Fruit fly (Drosophila melanogaster) whole organism, wandering third instar larva: ENCODE data around the gene Ork1.

Experiments
- Abd-B ChIP-seq: fragments of >200 bp; optimal IDR thresholded peaks from 2 replicates; lab custom pipeline; 2017; ENCODE audit warnings: missing biosample characterization, missing genetic modification characterization
- CrebA ChIP-seq: fragments of 200-800 bp; sonication (Bioruptor generic); optimal IDR thresholded peaks from 2 replicates; lab custom pipeline; 2016; ENCODE audit warnings: missing biosample characterization, mild to moderate bottlenecking, missing genetic modification characterization, borderline replicate concordance
- Dfd ChIP-seq: fragments of >200 bp; optimal IDR thresholded peaks from 2 replicates; lab custom pipeline; 2017; ENCODE audit warnings: missing biosample characterization, missing genetic modification characterization
- Dif ChIP-seq: fragments of 200-275, 200-300 bp; sonication (Bioruptor generic); optimal IDR thresholded peaks from 2 replicates; lab custom pipeline; 2018; ENCODE audit warnings: missing biosample characterization, missing genetic modification characterization; ENCODE audit not compliant: partially characterized antibody
- GATAd ChIP-seq: sonication (Bioruptor generic); optimal IDR thresholded peaks from 2 replicates; lab custom pipeline; 2016; ENCODE audit warnings: missing biosample characterization, missing genetic modification characterization
- HLH106 ChIP-seq: fragments of 200-800 bp; optimal IDR thresholded peaks from 3 replicates; lab custom pipeline; 2019; ENCODE audit warnings: missing biosample characterization, mild to moderate bottlenecking, missing genetic modification characterization, moderate library complexity
- Hnf4 ChIP-seq: fragments of 200-800 bp; sonication (Bioruptor generic); optimal IDR thresholded peaks from 2 replicates; lab custom pipeline; 2016; ENCODE audit warnings: missing biosample characterization, mild to moderate bottlenecking, missing genetic modification characterization
- Hr78 ChIP-seq: fragments of >200 bp; optimal IDR thresholded peaks from 2 replicates; lab custom pipeline; 2017; ENCODE audit warnings: missing biosample characterization, missing genetic modification characterization
- Hr83 ChIP-seq: fragments of 200-300 bp; sonication (Bioruptor generic); optimal IDR thresholded peaks from 2 replicates; lab custom pipeline; 2016; ENCODE audit warnings: missing biosample characterization, mild to moderate bottlenecking, missing genetic modification characterization, moderate library complexity; ENCODE audit not compliant: poor library complexity, severe bottlenecking
- Jra ChIP-seq: sonication (Bioruptor generic); optimal IDR thresholded peaks from 2 replicates; lab custom pipeline; 2016; ENCODE audit warnings: missing biosample characterization, missing genetic modification characterization
- Mio ChIP-seq: sonication (Bioruptor generic); optimal IDR thresholded peaks from 2 replicates; lab custom pipeline; 2016; ENCODE audit warnings: missing biosample characterization, missing genetic modification characterization
- Myc ChIP-seq: fragments of >200 bp; optimal IDR thresholded peaks from 2 replicates; lab custom pipeline; 2017
- N ChIP-seq: fragments of >200 bp; optimal IDR thresholded peaks from 2 replicates; lab custom pipeline; 2018; ENCODE audit warnings: missing biosample characterization, missing external identifiers, missing genetic modification characterization
- OdsH ChIP-seq: fragments of 200-800 bp; sonication (Bioruptor generic); optimal IDR thresholded peaks from 2 replicates; lab custom pipeline; 2016; ENCODE audit warnings: missing biosample characterization, mild to moderate bottlenecking, missing genetic modification characterization
- Rel ChIP-seq, 2 experiments: fragments of 200-800 bp; sonication (Bioruptor generic) in 1 of 2; optimal IDR thresholded peaks; 2 replicates in 1 of 2; 3 replicates in 1 of 2; lab custom pipeline; 2016 to 2019; ENCODE audit warnings: mild to moderate bottlenecking in 2 of 2, missing biosample characterization in 2 of 2, missing genetic modification characterization in 2 of 2, moderate library complexity in 1 of 2
- Sp1 ChIP-seq: fragments of 200-800 bp; sonication (Bioruptor generic); optimal IDR thresholded peaks from 3 replicates; lab custom pipeline; 2019; ENCODE audit warnings: missing biosample characterization, mild to moderate bottlenecking, missing genetic modification characterization, moderate library complexity
- Vsx2 ChIP-seq: fragments of 200-300, 225-300 bp; sonication (Bioruptor generic); optimal IDR thresholded peaks from 2 replicates; lab custom pipeline; 2018; ENCODE audit warnings: missing biosample characterization, missing genetic modification characterization; ENCODE audit not compliant: partially characterized antibody
- br ChIP-seq: fragments of 200-800 bp; sonication (Bioruptor generic); optimal IDR thresholded peaks from 2 replicates; lab custom pipeline; 2016; ENCODE audit warnings: missing biosample characterization, missing genetic modification characterization
- brk ChIP-seq: fragments of 200-800 bp; sonication (Bioruptor generic); optimal IDR thresholded peaks from 2 replicates; lab custom pipeline; 2016; ENCODE audit warnings: missing biosample characterization, mild to moderate bottlenecking, missing genetic modification characterization
- dl ChIP-seq, 2 experiments: fragments of 175-275, 200-275 bp in 1 of 2; fragments of 200-275 bp in 1 of 2; sonication (Bioruptor generic); optimal IDR thresholded peaks; lab custom pipeline; 2018; ENCODE audit warnings: mild to moderate bottlenecking in 2 of 2, missing biosample characterization in 2 of 2, missing genetic modification characterization in 2 of 2, moderate library complexity in 2 of 2; ENCODE audit not compliant: partially characterized antibody in 2 of 2, insufficient read depth in 1 of 2
- dmrt93B ChIP-seq: fragments of 200-800 bp; sonication (Bioruptor generic); optimal IDR thresholded peaks from 2 replicates; lab custom pipeline; 2018; ENCODE audit warnings: missing biosample characterization, mild to moderate bottlenecking, missing genetic modification characterization
- dsf ChIP-seq: sonication (Bioruptor generic); optimal IDR thresholded peaks from 2 replicates; lab custom pipeline; 2016; ENCODE audit warnings: missing biosample characterization, missing genetic modification characterization, borderline replicate concordance
- ey ChIP-seq: fragments of 200-800 bp; sonication (Bioruptor generic); optimal IDR thresholded peaks from 2 replicates; lab custom pipeline; 2016; ENCODE audit warnings: missing biosample characterization, missing genetic modification characterization
- foxo ChIP-seq, 2 experiments: fragments of 200-800 bp; sonication (Bioruptor generic); optimal IDR thresholded peaks; 2 replicates in 1 of 2; 3 replicates in 1 of 2; lab custom pipeline; 2016 to 2017; ENCODE audit warnings: missing biosample characterization in 2 of 2, missing genetic modification characterization in 2 of 2
- fru ChIP-seq: fragments of 200-800 bp; sonication (Bioruptor generic); optimal IDR thresholded peaks from 3 replicates; lab custom pipeline; 2016; ENCODE audit warnings: missing biosample characterization, mild to moderate bottlenecking, missing genetic modification characterization
- h ChIP-seq: fragments of 200-800 bp; sonication (Bioruptor generic); optimal IDR thresholded peaks from 3 replicates; lab custom pipeline; 2016; ENCODE audit warnings: missing biosample characterization, mild to moderate bottlenecking, missing genetic modification characterization
- jim ChIP-seq: fragments of 175-275, 200-325 bp; sonication (Bioruptor generic); optimal IDR thresholded peaks from 2 replicates; lab custom pipeline; 2016; ENCODE audit warnings: missing biosample characterization, mild to moderate bottlenecking, missing genetic modification characterization
- lola ChIP-seq: fragments of >200 bp; optimal IDR thresholded peaks from 2 replicates; lab custom pipeline; 2017; ENCODE audit warnings: missing biosample characterization, missing genetic modification characterization
- pan ChIP-seq: fragments of >200 bp; optimal IDR thresholded peaks from 2 replicates; lab custom pipeline; 2017
- psq ChIP-seq: fragments of 200-800 bp; sonication (Bioruptor generic); optimal IDR thresholded peaks from 3 replicates; lab custom pipeline; 2017; ENCODE audit warnings: missing biosample characterization, mild to moderate bottlenecking, missing genetic modification characterization, moderate library complexity
- rgr ChIP-seq: fragments of 200-800 bp; sonication (Bioruptor generic); optimal IDR thresholded peaks from 3 replicates; lab custom pipeline; 2016; ENCODE audit warnings: missing biosample characterization, mild to moderate bottlenecking, missing genetic modification characterization
- sage ChIP-seq: fragments of 200-800 bp; sonication (Bioruptor generic); optimal IDR thresholded peaks from 2 replicates; lab custom pipeline; 2016; ENCODE audit warnings: missing biosample characterization, mild to moderate bottlenecking, missing genetic modification characterization
- sv ChIP-seq: fragments of 200-800 bp; sonication (Bioruptor generic); optimal IDR thresholded peaks from 3 replicates; lab custom pipeline; 2016; ENCODE audit warnings: missing biosample characterization, missing genetic modification characterization
- tai ChIP-seq: sonication (Bioruptor generic); optimal IDR thresholded peaks from 2 replicates; lab custom pipeline; 2016; ENCODE audit warnings: missing biosample characterization, missing genetic modification characterization
- usp ChIP-seq: fragments of >200 bp; optimal IDR thresholded peaks from 2 replicates; lab custom pipeline; 2017; ENCODE audit warnings: missing biosample characterization, missing genetic modification characterization
- woc ChIP-seq: sonication (Bioruptor generic); optimal IDR thresholded peaks from 2 replicates; lab custom pipeline; 2016; ENCODE audit warnings: missing biosample characterization, mild to moderate bottlenecking, missing genetic modification characterization

Ork1 gene

dm6 chrX:10893208-10893607 lies 2.2 kb upstream of the Ork1 start (continued):
- TF ChIP-seq N (GFP tag; lab: Kevin White, UChicago) (no peak), Abd-B (GFP tag; lab: Kevin White, UChicago) (no peak), dl (GFP tag; optimal IDR thresholded peaks at IDR 0.05; lab: Kevin White, UChicago; ENCODE audit: insufficient read depth in 1 of 2, partially characterized antibody in 2 of 2) (no peak), fru (peak; percentile 20), HLH106 (tag; lab: Kevin White, UChicago) (no peak), Rel (GFP tag; optimal IDR thresholded peaks at IDR 0.05; lab: Kevin White, UChicago) (no peak), Rel (tag; optimal IDR thresholded peaks at IDR 0.05; lab: Kevin White, UChicago) (peak; percentile 3), brk (GFP tag; lab: Kevin White, UChicago) (no peak), usp (no peak), tai (GFP tag; lab: Kevin White, UChicago) (no peak)

- TF ChIP-seq sv (GFP tag; lab: Kevin White, UChicago) (no peak), Hr83 (no peak), Abd-B (GFP tag; lab: Kevin White, UChicago) (no peak), h (GFP tag; lab: Kevin White, UChicago) (peak; percentile 17), Sp1 (GFP tag; lab: Kevin White, UChicago) (no peak), CrebA (GFP tag; lab: Kevin White, UChicago) (no peak), foxo (GFP tag; optimal IDR thresholded peaks at IDR 0.05; lab: Kevin White, UChicago) (peak in 1 of 2 experiments; percentile 34), fru (peak; percentile 34), woc (GFP tag; lab: Kevin White, UChicago) (no peak), dl (GFP tag; optimal IDR thresholded peaks at IDR 0.05; lab: Kevin White, UChicago; ENCODE audit: insufficient read depth in 1 of 2, partially characterized antibody in 2 of 2) (no peak), HLH106 (tag; lab: Kevin White, UChicago) (no peak), rgr (GFP tag; lab: Kevin White, UChicago) (peak; percentile 53), Hnf4 (no peak), Hr78 (GFP tag; lab: Kevin White, UChicago) (no peak), Dif (no peak), dsf (no peak), Vsx2 (GFP tag; lab: Kevin White, UChicago) (no peak), lola (GFP tag; lab: Kevin White, UChicago) (no peak), tai (GFP tag; lab: Kevin White, UChicago) (no peak), dmrt93B (GFP tag; lab: Kevin White, UChicago) (no peak), br (no peak), OdsH (peak; percentile 26), jim (GFP tag; lab: Kevin White, UChicago) (no peak), N (GFP tag; lab: Kevin White, UChicago) (no peak), pan (lab: Kevin White, UChicago) (no peak), usp (no peak), ey (GFP tag; lab: Kevin White, UChicago) (peak; percentile 35), Jra (no peak), Mio (no peak), brk (GFP tag; lab: Kevin White, UChicago) (no peak), Dfd (no peak), sage (no peak), Rel (GFP tag; optimal IDR thresholded peaks at IDR 0.05; lab: Kevin White, UChicago) (no peak), Rel (tag; optimal IDR thresholded peaks at IDR 0.05; lab: Kevin White, UChicago) (peak; percentile 96), psq (no peak)
These were observed 964 bp downstream of the Ork1 start for dm6 chrX:10889955-10890617.

- no peak for TF ChIP-seq GATAd (GFP tag; lab: Kevin White, UChicago)
- TF ChIP-seq Rel (GFP tag; optimal IDR thresholded peaks at IDR 0.05; lab: Kevin White, UChicago) = no peak
- TF ChIP-seq Rel (tag; optimal IDR thresholded peaks at IDR 0.05; lab: Kevin White, UChicago) = peak; percentile 39
- TF ChIP-seq Myc = no peak
- no peak for TF ChIP-seq br
- no peak for TF ChIP-seq HLH106 (tag; lab: Kevin White, UChicago)
- no peak for TF ChIP-seq Hr78 (GFP tag; lab: Kevin White, UChicago)
These were observed 3.4 kb downstream of the Ork1 start for dm6 chrX:10887643-10888042.
